Worm (Caenorhabditis elegans) whole organism, midembryonic: ENCODE measurements around the gene srt-54.

ENCODE experiments used
- T22C8.4 ChIP-seq: fragments of 200-800 bp; sonication (Bioruptor generic); IDR thresholded peaks from 2 replicates; pipeline ENCODE4 v1.3.6; 2022; ENCODE audit warnings: missing genetic modification characterization, missing compliant biosample characterization
- flt-1 ChIP-seq: fragments of 200-800 bp; sonication (Bioruptor generic); IDR thresholded peaks from 2 replicates; pipeline ENCODE4 v1.3.6; 2022; ENCODE audit warnings: missing genetic modification characterization, missing compliant biosample characterization
- klf-2 ChIP-seq: fragments of 200-800 bp; sonication (Bioruptor generic); conservative IDR thresholded peaks from 2 replicates; pipeline ENCODE4 v1.3.6; 2022; ENCODE audit warnings: missing genetic modification reagents, missing genetic modification characterization, missing compliant biosample characterization
- med-1 ChIP-seq: sonication (generic microtip); optimal IDR thresholded peaks from 2 replicates; lab custom pipeline; 2017; ENCODE audit warnings: missing genetic modification characterization, mild to moderate bottlenecking, missing compliant biosample characterization, antibody characterized with exemption, missing genetic modification reagents; ENCODE audit not compliant: insufficient read depth
- ref-1 ChIP-seq: fragments of 200-800 bp; sonication (Bioruptor generic); conservative IDR thresholded peaks from 2 replicates; pipeline ENCODE4 v1.3.6; 2022; ENCODE audit warnings: missing genetic modification reagents, missing genetic modification characterization, missing compliant biosample characterization
- tab-1 ChIP-seq: fragments of 200-800 bp; sonication (Bioruptor generic); IDR thresholded peaks from 2 replicates; pipeline ENCODE4 v1.3.6; 2022; ENCODE audit warnings: missing genetic modification characterization, missing compliant biosample characterization
- ztf-29 ChIP-seq: fragments of 200-800 bp; sonication (Bioruptor generic); IDR thresholded peaks from 2 replicates; pipeline ENCODE4 v1.3.6; 2022; ENCODE audit warnings: missing genetic modification reagents, missing genetic modification characterization, missing compliant biosample characterization

DNA sequence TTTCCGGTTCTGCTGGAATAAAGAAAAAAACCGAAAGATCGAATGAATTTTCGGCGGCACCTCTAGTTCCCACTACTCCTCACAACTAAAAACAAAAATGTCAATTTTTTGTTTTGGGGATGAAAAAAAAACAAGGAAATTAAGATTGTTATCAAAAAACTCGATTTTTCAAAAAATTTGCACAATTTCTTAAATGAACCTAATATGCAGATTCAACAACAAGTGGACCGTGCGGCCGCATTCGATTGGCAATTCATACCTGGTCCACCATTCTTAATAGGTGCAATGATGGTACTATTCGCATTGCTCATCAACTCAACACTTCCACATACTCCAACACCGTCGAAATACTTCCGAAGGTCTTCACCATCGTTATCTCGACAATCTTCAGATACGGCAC is 34.5 kb downstream of the srt-54 start:
- TF ChIP-seq flt-1 (GFP tag; lab: Robert Waterston, UW) (no peak), tab-1 (no peak), ref-1 (GFP tag; lab: Robert Waterston, UW) (no peak), ztf-29 (GFP tag; lab: Robert Waterston, UW) (no peak), med-1 (GFP tag; lab: Kevin White, UChicago) (no peak), klf-2 (no peak), T22C8.4 (GFP tag; lab: Robert Waterston, UW) (no peak)
